Worm (Caenorhabditis elegans): ENCODE data around the gene smf-3.

Gene smf-3

DNA sequence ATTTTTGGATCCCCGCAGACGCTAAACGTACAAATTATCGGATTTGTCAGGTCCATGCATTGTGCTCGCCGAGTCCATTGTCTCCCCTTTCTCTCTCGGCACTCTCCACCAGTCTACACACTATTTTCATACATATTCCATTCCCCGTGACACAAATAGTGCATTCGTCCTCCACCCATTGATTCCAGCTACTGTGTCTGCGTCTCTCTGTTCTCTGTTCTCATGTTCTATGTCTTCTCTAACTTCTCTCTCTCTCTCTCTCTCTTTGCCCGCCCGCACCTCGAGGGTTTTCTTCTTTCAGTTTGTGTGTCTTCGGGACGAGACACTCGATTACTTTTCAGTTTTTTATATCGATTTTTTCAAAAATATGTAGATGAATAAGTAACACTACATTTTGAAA lies 19.0 kb upstream of the smf-3 start (continued):
- TF ChIP-seq ceh-8 (GFP tag; optimal IDR thresholded peaks at IDR 0.05) (no peak), snu-23 (GFP tag; optimal IDR thresholded peaks at IDR 0.05) (peak; percentile 95), nhr-237 (tag; optimal IDR thresholded peaks at IDR 0.05) (peak; percentile 4), mdl-1 (tag; optimal IDR thresholded peaks at IDR 0.05) (peak in 1 of 2 experiments; percentile 93), hlh-17 (GFP tag; optimal IDR thresholded peaks at IDR 0.05; ENCODE audit: borderline replicate concordance) (no peak), fkh-8 (tag; optimal IDR thresholded peaks at IDR 0.05) (peak; percentile 85), ces-1 (GFP tag; optimal IDR thresholded peaks at IDR 0.05) (no peak), dsc-1 (tag; optimal IDR thresholded peaks at IDR 0.05) (peak; percentile 62), sup-37 (GFP tag; optimal IDR thresholded peaks at IDR 0.05) (peak; percentile 31), lin-35 (GFP tag; optimal IDR thresholded peaks at IDR 0.05) (peak; percentile 77 to 87), aly-2 (tag; optimal IDR thresholded peaks at IDR 0.05) (no peak), F16B12.6 (tag; optimal IDR thresholded peaks at IDR 0.05) (peak; percentile 39), swsn-7 (tag; optimal IDR thresholded peaks at IDR 0.05) (peak; percentile 87), irx-1 (tag; optimal IDR thresholded peaks at IDR 0.05) (peak; percentile 73), lin-39 (tag; optimal IDR thresholded peaks at IDR 0.05) (peak; percentile 38), nhr-76 (tag; optimal IDR thresholded peaks at IDR 0.05) (no peak), lin-13 (GFP tag; optimal IDR thresholded peaks at IDR 0.05) (peak; percentile 89), mab-9 (GFP tag; IDR thresholded peaks at IDR 0.05) (no peak), aha-1 (tag; optimal IDR thresholded peaks at IDR 0.05) (peak; percentile 33), snpc-4 (tag; optimal IDR thresholded peaks at IDR 0.05) (peak; percentile 23), isw-1 (GFP tag; IDR thresholded peaks at IDR 0.05) (peak; percentile 68), tlp-1 (tag; optimal IDR thresholded peaks at IDR 0.05) (no peak), nhr-85 (tag) (peak; percentile 84), dpl-1 (GFP tag; optimal IDR thresholded peaks at IDR 0.05) (peak; percentile 74 to 78 (median 74)), alr-1 (tag; optimal IDR thresholded peaks at IDR 0.05; ENCODE audit: borderline replicate concordance) (no peak), C34B4.2 (tag; optimal IDR thresholded peaks at IDR 0.05) (no peak), nhr-47 (tag; optimal IDR thresholded peaks at IDR 0.05) (peak; percentile 88), blmp-1 (tag; optimal IDR thresholded peaks at IDR 0.05) (peak; percentile 55), sox-4 (tag; optimal IDR thresholded peaks at IDR 0.05) (peak; percentile 10), jun-1 (tag; optimal IDR thresholded peaks at IDR 0.05) (peak; percentile 69), ceh-63 (GFP tag; optimal IDR thresholded peaks at IDR 0.05) (no peak), unc-130 (tag; optimal IDR thresholded peaks at IDR 0.05) (peak; percentile 57), nhr-90 (tag; optimal IDR thresholded peaks at IDR 0.05; ENCODE audit: poor library complexity) (peak; percentile 76), elt-2 (tag; optimal IDR thresholded peaks at IDR 0.05) (peak; percentile 12), fos-1 (tag; optimal IDR thresholded peaks at IDR 0.05) (peak; percentile 55), skn-1 (tag; optimal IDR thresholded peaks at IDR 0.05) (peak; percentile 81), vab-15 (tag; optimal IDR thresholded peaks at IDR 0.05) (no peak), pag-3 (tag; optimal IDR thresholded peaks at IDR 0.05; ENCODE audit: borderline replicate concordance, insufficient read depth) (no peak), unc-62 (GFP tag; optimal IDR thresholded peaks at IDR 0.05) (no peak)

- peak; percentile 31; the same call in 1 of the 2 replicates for TF ChIP-seq ceh-88 (GFP tag; IDR thresholded peaks at IDR 0.05)
- TF ChIP-seq tbx-2 (tag; optimal IDR thresholded peaks at IDR 0.05): no peak
- TF ChIP-seq egl-27 (tag; optimal IDR thresholded peaks at IDR 0.05): no peak
- no peak for TF ChIP-seq lin-35 (GFP tag; optimal IDR thresholded peaks at IDR 0.05)
Measured at ce11 chrIV:2600841-2601240, 17.8 kb upstream of the smf-3 start, which contains the start of gene epg-9. TSS of gene epg-9 (plus strand) at chrIV:2601141.

Measured in whole organism, L1 larva.